Fruit fly (Drosophila melanogaster) whole organism, embryonic: ENCODE results near the gene Rbm13.

Experiments
- Antp ChIP-seq: fragments of 200-800 bp; sonication (Bioruptor generic); optimal IDR thresholded peaks from 3 replicates; lab custom pipeline; 2016; ENCODE audit warnings: missing biosample characterization, missing genetic modification characterization
- B-H2 ChIP-seq: fragments of 200-800 bp; sonication (Bioruptor generic); optimal IDR thresholded peaks from 2 replicates; lab custom pipeline; 2018; ENCODE audit warnings: missing biosample characterization, mild to moderate bottlenecking, missing genetic modification characterization
- Bgb ChIP-seq: fragments of 200-800 bp; sonication (Bioruptor generic); IDR thresholded peaks from 2 replicates; pipeline ENCODE4 v1.3.6; 2022; ENCODE audit warnings: missing biosample characterization, missing genetic modification characterization; ENCODE audit not compliant: partially characterized antibody
- Bteb2 ChIP-seq: fragments of 200-800 bp; sonication (Bioruptor generic); optimal IDR thresholded peaks from 2 replicates; lab custom pipeline; 2016; ENCODE audit warnings: missing biosample characterization, missing genetic modification characterization
- CG10366 ChIP-seq: fragments of 200-800 bp; sonication (Bioruptor generic); IDR thresholded peaks from 2 replicates; pipeline ENCODE4 v1.3.6; 2022; ENCODE audit warnings: missing biosample characterization, missing genetic modification characterization
- CG12071 ChIP-seq: fragments of 200-800 bp; sonication (Bioruptor generic); optimal IDR thresholded peaks from 3 replicates; lab custom pipeline; 2018; ENCODE audit warnings: missing biosample characterization, mild to moderate bottlenecking, missing genetic modification characterization
- CG12236 ChIP-seq: fragments of 200-800 bp; sonication (Bioruptor generic); optimal IDR thresholded peaks from 2 replicates; lab custom pipeline; 2016; ENCODE audit warnings: missing biosample characterization, missing genetic modification characterization
- CG13296 ChIP-seq: fragments of 200-800 bp; sonication (Bioruptor generic); optimal IDR thresholded peaks from 3 replicates; lab custom pipeline; 2018; ENCODE audit warnings: missing biosample characterization, mild to moderate bottlenecking, missing genetic modification characterization
- CG13624 ChIP-seq: fragments of 200-800 bp; sonication (Bioruptor generic); optimal IDR thresholded peaks from 2 replicates; lab custom pipeline; 2016; ENCODE audit warnings: missing biosample characterization, missing genetic modification characterization
- CG14014 ChIP-seq: fragments of 200-800 bp; sonication (Bioruptor generic); IDR thresholded peaks from 2 replicates; pipeline ENCODE4 v1.3.6; 2022; ENCODE audit warnings: missing biosample characterization, missing genetic modification characterization
- CG14050 ChIP-seq: fragments of 200-800 bp; sonication (Bioruptor generic); IDR thresholded peaks from 3 replicates; pipeline ENCODE4 v1.3.6; 2022; ENCODE audit warnings: missing biosample characterization, missing genetic modification characterization
- CG15073 ChIP-seq: fragments of 200-800 bp; sonication (Bioruptor generic); optimal IDR thresholded peaks from 2 replicates; lab custom pipeline; 2016; ENCODE audit warnings: missing biosample characterization, missing genetic modification characterization
- CG1529 ChIP-seq: fragments of 200-800 bp; sonication (Bioruptor generic); optimal IDR thresholded peaks from 3 replicates; lab custom pipeline; 2018; ENCODE audit warnings: missing biosample characterization, missing genetic modification characterization
- CG1602 ChIP-seq: fragments of 200-800 bp; sonication (Bioruptor generic); optimal IDR thresholded peaks from 3 replicates; lab custom pipeline; 2016; ENCODE audit warnings: missing biosample characterization, missing genetic modification characterization
- CG1647 ChIP-seq: fragments of 200-800 bp; sonication (Bioruptor generic); optimal IDR thresholded peaks from 3 replicates; lab custom pipeline; 2016; ENCODE audit warnings: missing biosample characterization, missing genetic modification characterization
- CG16813 ChIP-seq: fragments of 200-800 bp; sonication (Bioruptor generic); IDR thresholded peaks from 3 replicates; pipeline ENCODE4 v1.3.6; 2022; ENCODE audit warnings: missing biosample characterization, missing genetic modification characterization; ENCODE audit not compliant: partially characterized antibody
- CG2120 ChIP-seq: fragments of 200-800 bp; sonication (Bioruptor generic); optimal IDR thresholded peaks from 3 replicates; lab custom pipeline; 2016; ENCODE audit warnings: missing biosample characterization, missing genetic modification characterization
- CG2712 ChIP-seq: fragments of 200-800 bp; optimal IDR thresholded peaks from 3 replicates; lab custom pipeline; 2019; ENCODE audit warnings: missing biosample characterization, mild to moderate bottlenecking, missing genetic modification characterization, moderate library complexity
- CG30020 ChIP-seq: fragments of 200-800 bp; optimal IDR thresholded peaks from 2 replicates; lab custom pipeline; 2019; ENCODE audit warnings: missing biosample characterization, mild to moderate bottlenecking, missing genetic modification characterization, moderate library complexity
- CG3995 ChIP-seq: fragments of 200-800 bp; sonication (Bioruptor generic); optimal IDR thresholded peaks from 3 replicates; lab custom pipeline; 2016; ENCODE audit warnings: missing biosample characterization, missing genetic modification characterization
- CG4360 ChIP-seq: fragments of 200-800 bp; sonication (Bioruptor generic); IDR thresholded peaks from 2 replicates; pipeline ENCODE4 v1.3.6; 2022; ENCODE audit warnings: missing biosample characterization, missing genetic modification characterization
- CG4854 ChIP-seq: fragments of 200-800 bp; sonication (Bioruptor generic); optimal IDR thresholded peaks from 2 replicates; lab custom pipeline; 2016; ENCODE audit warnings: missing biosample characterization, missing genetic modification characterization, inconsistent platforms
- CG6854 ChIP-seq: fragments of 200-800 bp; sonication (Bioruptor generic); optimal IDR thresholded peaks from 3 replicates; lab custom pipeline; 2017; ENCODE audit warnings: missing biosample characterization, mild to moderate bottlenecking, missing genetic modification characterization
- CG7357 ChIP-seq: fragments of 200-800 bp; sonication (Bioruptor generic); IDR thresholded peaks from 3 replicates; pipeline ENCODE4 v1.3.6; 2022; ENCODE audit warnings: missing biosample characterization, missing genetic modification characterization
- CG8388 ChIP-seq: fragments of 200-800 bp; sonication (Bioruptor generic); optimal IDR thresholded peaks from 2 replicates; lab custom pipeline; 2019; ENCODE audit warnings: missing biosample characterization, mild to moderate bottlenecking, missing genetic modification characterization, moderate library complexity
- CG8924 ChIP-seq: fragments of 200-800 bp; optimal IDR thresholded peaks from 3 replicates; lab custom pipeline; 2019; ENCODE audit warnings: missing biosample characterization, mild to moderate bottlenecking, missing genetic modification characterization, moderate library complexity
- CG9727 ChIP-seq: fragments of 200-800 bp; sonication (Bioruptor generic); optimal IDR thresholded peaks from 3 replicates; lab custom pipeline; 2017; ENCODE audit warnings: missing biosample characterization, mild to moderate bottlenecking, missing genetic modification characterization
- CHES-1-like ChIP-seq: fragments of 200-800 bp; sonication (Bioruptor generic); optimal IDR thresholded peaks from 2 replicates; lab custom pipeline; 2016; ENCODE audit warnings: missing biosample characterization, missing genetic modification characterization
- Mad ChIP-seq: fragments of 200-800 bp; sonication (Bioruptor generic); optimal IDR thresholded peaks from 2 replicates; lab custom pipeline; 2016; ENCODE audit warnings: missing biosample characterization, missing genetic modification characterization
- Med ChIP-seq: fragments of 200-800 bp; sonication (Bioruptor generic); peaks from one replicate; lab custom pipeline; 2016; ENCODE audit warnings: missing biosample characterization, missing genetic modification characterization, mild to moderate bottlenecking, inconsistent platforms, moderate library complexity
- NfI ChIP-seq: fragments of 200-800 bp; sonication (Bioruptor generic); optimal IDR thresholded peaks from 3 replicates; lab custom pipeline; 2018; ENCODE audit warnings: missing biosample characterization, mild to moderate bottlenecking, missing genetic modification characterization, moderate library complexity
- Ptx1 ChIP-seq: fragments of 200-800 bp; sonication (Bioruptor generic); IDR thresholded peaks from 2 replicates; pipeline ENCODE4 v1.3.6; 2022; ENCODE audit warnings: missing biosample characterization, missing genetic modification characterization
- Side ChIP-seq: fragments of 200-800 bp; sonication (Bioruptor generic); optimal IDR thresholded peaks from 2 replicates; lab custom pipeline; 2016; ENCODE audit warnings: missing biosample characterization, missing genetic modification characterization
- Sry-β ChIP-seq: fragments of 200-800 bp; sonication (Bioruptor generic); optimal IDR thresholded peaks from 2 replicates; lab custom pipeline; 2018; ENCODE audit warnings: missing biosample characterization, mild to moderate bottlenecking, missing genetic modification characterization, moderate library complexity
- ase ChIP-seq: fragments of 200-800 bp; sonication (Bioruptor generic); IDR thresholded peaks from 3 replicates; pipeline ENCODE4 v1.3.6; 2022; ENCODE audit warnings: missing biosample characterization, missing genetic modification characterization
- corto ChIP-seq: fragments of 200-800 bp; sonication (Bioruptor generic); optimal IDR thresholded peaks from 2 replicates; lab custom pipeline; 2016; ENCODE audit warnings: missing biosample characterization, mild to moderate bottlenecking, missing genetic modification characterization, moderate library complexity
- crp ChIP-seq, 2 experiments: fragments of 200-800 bp; sonication (Bioruptor generic); optimal IDR thresholded peaks; 2 replicates in 1 of 2; 3 replicates in 1 of 2; lab custom pipeline; 2017; ENCODE audit warnings: missing biosample characterization in 2 of 2, missing genetic modification characterization in 2 of 2, mild to moderate bottlenecking in 1 of 2, moderate library complexity in 1 of 2
- cwo ChIP-seq: fragments of 200-800 bp; sonication (Bioruptor generic); optimal IDR thresholded peaks from 3 replicates; lab custom pipeline; 2017; ENCODE audit warnings: missing biosample characterization, missing genetic modification characterization, mild to moderate bottlenecking, moderate library complexity, missing genetic modification reagents
- dimm ChIP-seq: fragments of 200-800 bp; sonication (Bioruptor generic); IDR thresholded peaks from 2 replicates; pipeline ENCODE4 v1.3.6; 2022; ENCODE audit warnings: missing biosample characterization, missing genetic modification characterization
- ems ChIP-seq: fragments of 200-800 bp; sonication (Bioruptor generic); optimal IDR thresholded peaks from 3 replicates; lab custom pipeline; 2016; ENCODE audit warnings: missing biosample characterization, missing genetic modification characterization
- grn ChIP-seq: fragments of 200-800 bp; sonication (Bioruptor generic); optimal IDR thresholded peaks from 3 replicates; lab custom pipeline; 2017; ENCODE audit warnings: missing biosample characterization, missing genetic modification characterization
- h ChIP-seq: fragments of >200 bp; optimal IDR thresholded peaks from 2 replicates; lab custom pipeline; 2017
- jumu ChIP-seq: fragments of 200-800 bp; sonication (Bioruptor generic); optimal IDR thresholded peaks from 3 replicates; lab custom pipeline; 2016; ENCODE audit warnings: missing biosample characterization, missing genetic modification characterization
- lab ChIP-seq: fragments of 200-800 bp; sonication (Bioruptor generic); optimal IDR thresholded peaks from 3 replicates; lab custom pipeline; 2017; ENCODE audit warnings: missing biosample characterization, missing genetic modification characterization, mild to moderate bottlenecking, moderate library complexity, missing genetic modification reagents
- pb ChIP-seq: fragments of 200-800 bp; sonication (Bioruptor generic); optimal IDR thresholded peaks from 3 replicates; lab custom pipeline; 2016; ENCODE audit warnings: missing biosample characterization, missing genetic modification characterization
- phol ChIP-seq: fragments of 200-800 bp; sonication (Bioruptor generic); optimal IDR thresholded peaks from 3 replicates; lab custom pipeline; 2018; ENCODE audit warnings: missing biosample characterization, mild to moderate bottlenecking, missing genetic modification characterization, moderate library complexity
- pum ChIP-seq: fragments of 200-800 bp; sonication (Bioruptor generic); optimal IDR thresholded peaks from 2 replicates; lab custom pipeline; 2016; ENCODE audit warnings: missing biosample characterization, missing genetic modification characterization
- repo ChIP-seq: fragments of 200-800 bp; sonication (Bioruptor generic); optimal IDR thresholded peaks from 2 replicates; lab custom pipeline; 2016; ENCODE audit warnings: missing biosample characterization, missing genetic modification characterization
- scrt ChIP-seq: fragments of 200-800 bp; sonication (Bioruptor generic); optimal IDR thresholded peaks from 2 replicates; lab custom pipeline; 2018; ENCODE audit warnings: missing biosample characterization, mild to moderate bottlenecking, missing genetic modification characterization, moderate library complexity
- vvl ChIP-seq: fragments of 200-800 bp; sonication (Bioruptor generic); IDR thresholded peaks from 2 replicates; pipeline ENCODE4 v1.3.6; 2022; ENCODE audit warnings: missing biosample characterization, missing genetic modification characterization
- wdn ChIP-seq: fragments of 200-800 bp; sonication (Bioruptor generic); IDR thresholded peaks from 2 replicates; pipeline ENCODE4 v1.3.6; 2022; ENCODE audit warnings: missing biosample characterization, missing genetic modification characterization

Gene Rbm13

dm6 chrX:8892445-8893009 lies 9.0 kb upstream of the Rbm13 start (continued):
- TF ChIP-seq CG12071 = peak; percentile 19
- TF ChIP-seq Med (GFP tag; lab: Kevin White, UChicago) = peak; percentile 90
- peak; percentile 38 for TF ChIP-seq CG8924 (tag; lab: Kevin White, UChicago)
- TF ChIP-seq CG9727 (GFP tag; lab: Kevin White, UChicago) = peak; percentile 41
- peak; percentile 45 for TF ChIP-seq CG1602 (GFP tag; lab: Kevin White, UChicago)
- TF ChIP-seq cwo = peak; percentile 67
- TF ChIP-seq Side = peak; percentile 39
- TF ChIP-seq CG10366 (GFP tag; lab: Robert Waterston, UW) = peak; percentile 52
- TF ChIP-seq CG16813 (GFP tag; lab: Robert Waterston, UW) = no peak
- TF ChIP-seq CG15073 (GFP tag; lab: Kevin White, UChicago) = no peak
- peak; percentile 52; the same call in 1 of the 2 replicates for TF ChIP-seq wdn
- peak; percentile 71 for TF ChIP-seq CG13296 (GFP tag; lab: Kevin White, UChicago)
- TF ChIP-seq ems (GFP tag; lab: Kevin White, UChicago) = peak; percentile 43
- TF ChIP-seq ase (GFP tag; lab: Robert Waterston, UW) = peak; percentile 48; the same call in 1 of the 3 replicates
- no peak for TF ChIP-seq CG30020 (tag; lab: Kevin White, UChicago)
- TF ChIP-seq vvl (GFP tag; lab: Robert Waterston, UW) = peak; percentile 49; the same call in 1 of the 2 replicates
- TF ChIP-seq CG12236 (GFP tag; lab: Kevin White, UChicago) = no peak
- TF ChIP-seq Bgb = no peak
- TF ChIP-seq lab (GFP tag; lab: Kevin White, UChicago) = peak; percentile 84
- TF ChIP-seq scrt (GFP tag; lab: Kevin White, UChicago) = peak; percentile 43
- TF ChIP-seq grn = no peak
- peak; percentile 33 for TF ChIP-seq phol (tag; lab: Kevin White, UChicago)
- TF ChIP-seq Sry-β (GFP tag; lab: Kevin White, UChicago) = no peak
- TF ChIP-seq h (lab: Kevin White, UChicago) = no peak
- peak; percentile 4 for TF ChIP-seq CG13624 (GFP tag; lab: Kevin White, UChicago)
- TF ChIP-seq repo = no peak
- TF ChIP-seq B-H2 (GFP tag; lab: Kevin White, UChicago) = peak; percentile 37
- no peak for TF ChIP-seq pb (GFP tag; lab: Kevin White, UChicago)
- TF ChIP-seq CG2712 = peak; percentile 43
- TF ChIP-seq Bteb2 (GFP tag; lab: Kevin White, UChicago) = peak; percentile 38
- TF ChIP-seq crp (GFP tag; optimal IDR thresholded peaks at IDR 0.05; lab: Kevin White, UChicago) = no peak
- peak; percentile 17 for TF ChIP-seq CG8388 (GFP tag; lab: Kevin White, UChicago)
- peak; percentile 46 for TF ChIP-seq Antp (GFP tag; lab: Kevin White, UChicago)
- peak; percentile 24 for TF ChIP-seq pum (GFP tag; lab: Kevin White, UChicago)
- no peak for TF ChIP-seq dimm (GFP tag; lab: Robert Waterston, UW)
- TF ChIP-seq CG6854 (GFP tag; lab: Kevin White, UChicago) = peak; percentile 21
- TF ChIP-seq CG7357 (GFP tag; lab: Robert Waterston, UW) = peak; percentile 54; the same call in 1 of the 3 replicates
- TF ChIP-seq CG1647 = peak; percentile 42
- peak; percentile 6 for TF ChIP-seq CG4854
- TF ChIP-seq CG3995 = no peak
- no peak for TF ChIP-seq corto
- TF ChIP-seq CG2120 (GFP tag; lab: Kevin White, UChicago) = peak; percentile 86
- peak; percentile 72 for TF ChIP-seq Ptx1 (GFP tag; lab: Robert Waterston, UW)
- no peak for TF ChIP-seq CG4360 (GFP tag; lab: Robert Waterston, UW)
- peak; percentile 51 for TF ChIP-seq NfI (GFP tag; lab: Kevin White, UChicago)
- TF ChIP-seq Mad (GFP tag; lab: Kevin White, UChicago) = peak; percentile 4
- TF ChIP-seq CG1529 = no peak
- TF ChIP-seq CG14014 = peak; percentile 78
- TF ChIP-seq CHES-1-like = peak; percentile 17
- peak; percentile 21; the same call in 1 of the 3 replicates for TF ChIP-seq CG14050 (GFP tag; lab: Robert Waterston, UW)
- TF ChIP-seq jumu = peak; percentile 2
